Worm (Caenorhabditis elegans): ENCODE results near the gene F19B2.5.
A peak's percentile ranks its signal among the peaks of the same experiment; 100 is the strongest.

The F19B2.5 gene

ce11 chrV:20180819-20181218 is 16.9 kb upstream of the F19B2.5 start:
- TF ChIP-seq efl-1 (optimal IDR thresholded peaks at IDR 0.05) = peak in 1 of 2 experiments; percentile 57
- TF ChIP-seq efl-1 (GFP tag; optimal IDR thresholded peaks at IDR 0.05 in 1 of 2) = peak in 1 of 2 experiments; percentile 74

DNA sequence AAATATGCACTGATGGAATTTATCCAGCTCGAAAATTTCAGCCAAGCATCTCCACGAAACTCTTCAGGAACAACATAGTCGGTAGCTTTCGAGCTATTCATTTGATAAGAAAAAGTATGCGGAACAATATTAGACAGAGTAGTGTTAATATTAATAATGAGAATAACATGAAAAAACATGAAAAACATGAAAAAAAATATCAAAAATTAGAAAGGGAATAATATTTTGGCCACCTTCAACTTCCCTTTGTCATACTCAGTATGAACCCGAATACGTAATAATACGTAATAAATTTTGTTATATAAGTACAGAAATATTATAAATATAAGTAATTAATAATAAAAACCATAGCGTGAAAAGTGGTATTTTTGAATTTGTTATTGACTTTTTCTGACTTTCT is 8.0 kb upstream of the F19B2.5 start, which contains the start of gene srw-39:
TSS of gene srw-39 (minus strand) at position 101 of the 400 bp plus-strand sequence.
- TF ChIP-seq pqm-1 (tag; optimal IDR thresholded peaks at IDR 0.05) (no peak), C16A3.4 (tag; optimal IDR thresholded peaks at IDR 0.05) (no peak), unc-30 (tag; optimal IDR thresholded peaks at IDR 0.05) (no peak), lin-15B (tag; optimal IDR thresholded peaks at IDR 0.05) (no peak), hlh-4 (tag; optimal IDR thresholded peaks at IDR 0.05) (no peak), nhr-71 (tag; optimal IDR thresholded peaks at IDR 0.05) (no peak), mef-2 (tag; optimal IDR thresholded peaks at IDR 0.05) (no peak), ceh-90 (tag; optimal IDR thresholded peaks at IDR 0.05) (no peak), ceh-8 (GFP tag; optimal IDR thresholded peaks at IDR 0.05) (no peak), nhr-84 (tag; optimal IDR thresholded peaks at IDR 0.05) (no peak), nhr-20 (tag; optimal IDR thresholded peaks at IDR 0.05) (no peak), tbx-2 (tag; optimal IDR thresholded peaks at IDR 0.05) (no peak), snu-23 (GFP tag; optimal IDR thresholded peaks at IDR 0.05) (no peak), lin-35 (GFP tag; optimal IDR thresholded peaks at IDR 0.05) (no peak), hlh-17 (GFP tag; optimal IDR thresholded peaks at IDR 0.05; ENCODE audit: borderline replicate concordance) (no peak)

DNA sequence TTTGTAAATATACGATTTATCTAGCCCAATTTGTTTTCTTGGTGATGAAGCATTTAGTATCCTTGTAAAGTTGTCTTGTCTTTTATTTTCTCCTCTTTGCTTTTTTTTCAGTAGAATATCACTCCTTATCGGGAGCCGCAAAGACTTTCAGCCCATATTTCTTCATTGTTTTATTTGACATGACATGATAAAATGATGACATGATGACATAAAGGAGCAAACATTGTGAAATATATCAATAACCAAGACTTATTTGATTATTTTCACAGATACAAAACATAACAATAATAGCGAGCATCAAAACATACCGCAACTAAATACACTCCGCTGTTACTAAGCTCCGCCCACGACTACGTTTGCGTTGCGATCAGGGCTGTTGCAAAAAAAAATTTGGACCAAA is 1.8 kb upstream of the F19B2.5 start:
- TF ChIP-seq rnt-1 (tag; optimal IDR thresholded peaks at IDR 0.05) = no peak

- no peak for TF ChIP-seq mef-2 (tag; optimal IDR thresholded peaks at IDR 0.05)
- TF ChIP-seq lin-13 (GFP tag; optimal IDR thresholded peaks at IDR 0.05) = no peak
- no peak for TF ChIP-seq ets-5 (GFP tag; IDR thresholded peaks at IDR 0.05)
- no peak for TF ChIP-seq dsc-1 (tag; optimal IDR thresholded peaks at IDR 0.05)
- TF ChIP-seq xbp-1 (tag; optimal IDR thresholded peaks at IDR 0.05) = no peak
- no peak for TF ChIP-seq nhr-12 (tag; optimal IDR thresholded peaks at IDR 0.05)
- TF ChIP-seq unc-130 (tag; optimal IDR thresholded peaks at IDR 0.05) = no peak
- no peak for TF ChIP-seq pax-3 (tag; optimal IDR thresholded peaks at IDR 0.05)
- no peak for TF ChIP-seq nhr-47 (tag; optimal IDR thresholded peaks at IDR 0.05)
- TF ChIP-seq nhr-19 (GFP tag; conservative IDR thresholded peaks at IDR 0.05) = no peak
- TF ChIP-seq sox-4 (tag; optimal IDR thresholded peaks at IDR 0.05) = no peak
- TF ChIP-seq skn-1 (tag; optimal IDR thresholded peaks at IDR 0.05) = no peak
Observed at ce11 chrV:20163105-20163449, 888 bp downstream of the F19B2.5 start.

DNA sequence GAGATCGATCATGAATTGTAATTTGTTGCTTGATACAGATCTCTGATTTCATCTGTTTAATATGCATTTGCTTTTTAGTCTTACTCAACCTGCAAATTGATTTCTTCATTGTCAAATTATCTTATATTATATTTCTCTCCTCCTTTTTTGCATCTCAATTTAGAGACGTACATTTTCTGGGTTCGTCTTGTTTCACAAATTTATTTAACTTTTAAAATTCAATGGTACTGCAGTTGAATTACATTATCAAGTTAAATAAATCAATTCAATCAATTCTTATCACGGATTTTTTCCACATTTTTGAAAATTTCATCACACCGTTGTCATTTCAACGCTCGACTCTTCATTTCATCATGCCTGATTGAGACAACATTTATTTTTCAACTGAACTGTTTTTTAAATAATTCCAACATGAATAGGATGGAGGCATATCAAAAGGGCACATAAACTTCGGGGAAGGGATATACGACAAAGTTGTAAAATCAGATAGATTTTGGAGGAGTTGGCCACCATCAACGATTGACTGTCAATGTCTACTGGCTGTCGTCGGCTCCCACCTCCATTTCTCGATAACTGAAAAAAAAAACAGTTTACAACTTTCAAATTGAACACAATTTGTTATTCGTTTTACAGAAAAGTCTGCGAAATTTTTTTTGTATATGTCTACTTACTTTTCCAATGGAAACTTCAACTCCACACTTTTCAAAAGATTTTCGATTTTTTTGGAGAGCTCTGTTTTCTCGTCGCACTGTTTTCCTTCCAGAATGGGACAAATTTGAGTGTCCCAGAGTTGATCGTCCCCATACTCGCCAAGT is 1.5 kb downstream of the F19B2.5 start:
- TF ChIP-seq lin-35 (GFP tag; optimal IDR thresholded peaks at IDR 0.05) = peak in 1 of 2 experiments; percentile 60
- TF ChIP-seq sup-37 (GFP tag; optimal IDR thresholded peaks at IDR 0.05) = no peak
- no peak for TF ChIP-seq efl-1 (optimal IDR thresholded peaks at IDR 0.05)
- TF ChIP-seq efl-1 (GFP tag; optimal IDR thresholded peaks at IDR 0.05 in 1 of 2) = peak in 1 of 2 experiments; percentile 59
- TF ChIP-seq hpl-2 (GFP tag; optimal IDR thresholded peaks at IDR 0.05) = peak; percentile 51
- peak; percentile 9 for TF ChIP-seq nhr-71 (tag; optimal IDR thresholded peaks at IDR 0.05)
- TF ChIP-seq tlp-1 (tag; optimal IDR thresholded peaks at IDR 0.05) = no peak
- peak; percentile 73 for TF ChIP-seq elt-2 (tag; optimal IDR thresholded peaks at IDR 0.05)
- TF ChIP-seq ama-1 (optimal IDR thresholded peaks at IDR 0.05) = peak; percentile 63
- TF ChIP-seq fos-1 (tag; optimal IDR thresholded peaks at IDR 0.05) = no peak
- no peak for TF ChIP-seq C16A3.4 (tag; optimal IDR thresholded peaks at IDR 0.05)
